Worm (Caenorhabditis elegans) whole organism, L4 larva: ENCODE data around the gene F07C6.4.
"Not testable (repeated sequence)": the region's sequence is repeated elsewhere in the genome, so short reads cannot be mapped to it uniquely, and the experiment has no call there.

ENCODE experiments used
- lin-15B ChIP-seq: fragments of 150-350 bp; sonication (generic microtip); optimal IDR thresholded peaks from 3 replicates; lab custom pipeline; 2014; ENCODE audit warnings: missing biosample characterization, missing genetic modification characterization
- pha-4 ChIP-seq, 2 experiments: fragments of 150-350 bp in 1 of 2; fragments of 200-800 bp in 1 of 2; sonication (Bioruptor generic) in 1 of 2; IDR thresholded peaks in 1 of 2; optimal IDR thresholded peaks in 1 of 2; 2 replicates each; pipeline versions ENCODE4 v1.3.6 to Lab custom; 2014 to 2022; ENCODE audit warnings: missing genetic modification characterization in 2 of 2, missing genetic modification reagents in 2 of 2, missing biosample characterization in 1 of 2, missing compliant biosample characterization in 1 of 2
- pqm-1 ChIP-seq: sonication (generic microtip); optimal IDR thresholded peaks from 2 replicates; lab custom pipeline; 2017; ENCODE audit warnings: missing biosample characterization, missing genetic modification characterization

ce11 chrIV:12875260-12875659 lies 69.5 kb downstream of the F07C6.4 start, which contains the start of gene ZK896.1:
- not testable (repeated sequence) for TF ChIP-seq lin-15B (tag; lab: Kevin White, UChicago); pha-4 (GFP tag; IDR thresholded peaks at IDR 0.05; lab: Robert Waterston, UW); pha-4 (tag; optimal IDR thresholded peaks at IDR 0.05; lab: Kevin White, UChicago); pqm-1 (tag; lab: Kevin White, UChicago)
